Worm (Caenorhabditis elegans) whole organism, young adult: ENCODE measurements around the gene hut-1.
A peak's percentile ranks its signal among the peaks of the same experiment; 100 is the strongest.

ENCODE experiments used
- C17E4.6 ChIP-seq: fragments of 200-800 bp; sonication (Bioruptor generic); IDR thresholded peaks from 2 replicates; pipeline ENCODE4 v1.3.6; 2022; ENCODE audit warnings: missing genetic modification reagents, missing genetic modification characterization, missing compliant biosample characterization
- D2030.7 ChIP-seq: fragments of 200-800 bp; sonication (Bioruptor generic); IDR thresholded peaks from 2 replicates; pipeline ENCODE4 v1.3.6; 2022; ENCODE audit warnings: missing genetic modification reagents, missing genetic modification characterization, missing compliant biosample characterization
- F33H1.4 ChIP-seq: fragments of 200-800 bp; sonication (Bioruptor generic); IDR thresholded peaks from 2 replicates; pipeline ENCODE4 v1.3.6; 2022; ENCODE audit warnings: missing genetic modification reagents, missing genetic modification characterization, missing compliant biosample characterization
- F49E8.2 ChIP-seq: sonication (generic microtip); optimal IDR thresholded peaks from 3 replicates; lab custom pipeline; 2017; ENCODE audit warnings: missing genetic modification characterization, mild to moderate bottlenecking, missing compliant biosample characterization, antibody characterized with exemption, moderate library complexity; ENCODE audit not compliant: insufficient read depth
- F52B5.7 ChIP-seq: sonication (generic microtip); optimal IDR thresholded peaks from 2 replicates; lab custom pipeline; 2016; ENCODE audit warnings: mild to moderate bottlenecking, missing genetic modification characterization, missing compliant biosample characterization
- F55B11.4 ChIP-seq: sonication (generic microtip); optimal IDR thresholded peaks from 2 replicates; lab custom pipeline; 2016; ENCODE audit warnings: missing compliant biosample characterization, missing genetic modification characterization, borderline replicate concordance; ENCODE audit not compliant: insufficient read depth
- T07F8.4 ChIP-seq: sonication (generic microtip); optimal IDR thresholded peaks from 2 replicates; lab custom pipeline; 2016; ENCODE audit warnings: mild to moderate bottlenecking, missing genetic modification characterization, moderate library complexity, missing compliant biosample characterization
- Y56A3A.18 ChIP-seq: fragments of 200-800 bp; sonication (Bioruptor generic); IDR thresholded peaks from 2 replicates; pipeline ENCODE4 v1.3.6; 2022; ENCODE audit warnings: missing genetic modification reagents, missing genetic modification characterization, missing compliant biosample characterization
- akir-1 ChIP-seq: fragments of 200-800 bp; sonication (Bioruptor generic); optimal IDR thresholded peaks from 2 replicates; lab custom pipeline; 2018; ENCODE audit warnings: mild to moderate bottlenecking, missing genetic modification characterization, moderate library complexity, missing compliant biosample characterization
- attf-3 ChIP-seq: fragments of 200-800 bp; sonication (Bioruptor generic); conservative IDR thresholded peaks from 2 replicates; pipeline ENCODE4 v1.3.6; 2022; ENCODE audit warnings: missing genetic modification reagents, missing genetic modification characterization, missing compliant biosample characterization
- attf-5 ChIP-seq: fragments of 200-800 bp; sonication (Bioruptor generic); optimal IDR thresholded peaks from 2 replicates; lab custom pipeline; 2018; ENCODE audit warnings: mild to moderate bottlenecking, missing genetic modification characterization, missing compliant biosample characterization
- cebp-2 ChIP-seq: fragments of 200-800 bp; sonication (Bioruptor generic); IDR thresholded peaks from 2 replicates; pipeline ENCODE4 v1.3.6; 2022; ENCODE audit warnings: missing genetic modification characterization, missing compliant biosample characterization
- ceh-40 ChIP-seq: fragments of 200-800 bp; sonication (Bioruptor generic); IDR thresholded peaks from 2 replicates; pipeline ENCODE4 v1.3.6; 2022; ENCODE audit warnings: missing genetic modification characterization, missing compliant biosample characterization
- ceh-58 ChIP-seq: fragments of 200-800 bp; sonication (Bioruptor generic); IDR thresholded peaks from 2 replicates; pipeline ENCODE4 v1.3.6; 2022; ENCODE audit warnings: missing genetic modification characterization, missing compliant biosample characterization
- ceh-79 ChIP-seq: sonication (generic microtip); optimal IDR thresholded peaks from 2 replicates; lab custom pipeline; 2017; ENCODE audit warnings: mild to moderate bottlenecking, missing genetic modification characterization, missing compliant biosample characterization
- dox-1 ChIP-seq: fragments of 200-800 bp; sonication (Bioruptor generic); IDR thresholded peaks from 2 replicates; pipeline ENCODE4 v1.3.6; 2022; ENCODE audit warnings: missing genetic modification reagents, missing genetic modification characterization, missing compliant biosample characterization
- dpff-1 ChIP-seq: sonication (generic microtip); optimal IDR thresholded peaks from 2 replicates; lab custom pipeline; 2017; ENCODE audit warnings: mild to moderate bottlenecking, missing genetic modification characterization, missing compliant biosample characterization
- efl-1 ChIP-seq: fragments of 150-350 bp; optimal IDR thresholded peaks from 2 replicates; lab custom pipeline; 2014; ENCODE audit warnings: missing biosample characterization, missing genetic modification reagents, missing genetic modification characterization
- egrh-3 ChIP-seq: fragments of 200-800 bp; sonication (Bioruptor generic); IDR thresholded peaks from 2 replicates; pipeline ENCODE4 v1.3.6; 2022; ENCODE audit warnings: missing genetic modification reagents, missing genetic modification characterization, missing compliant biosample characterization
- gei-17 ChIP-seq: fragments of 200-800 bp; sonication (Bioruptor generic); optimal IDR thresholded peaks from 2 replicates; lab custom pipeline; 2018; ENCODE audit warnings: mild to moderate bottlenecking, missing genetic modification characterization, missing compliant biosample characterization
- him-1 ChIP-seq: sonication (generic microtip); optimal IDR thresholded peaks from 2 replicates; lab custom pipeline; 2016; ENCODE audit warnings: missing genotype, missing genetic modification reagents, missing genetic modification characterization, missing compliant biosample characterization
- hsf-1 ChIP-seq: fragments of 200-800 bp; sonication (Bioruptor generic); IDR thresholded peaks from 2 replicates; pipeline ENCODE4 v1.3.6; 2022; ENCODE audit warnings: missing genetic modification reagents, missing genetic modification characterization, missing compliant biosample characterization
- let-526 ChIP-seq: fragments of 200-800 bp; sonication (Bioruptor generic); IDR thresholded peaks from 2 replicates; pipeline ENCODE4 v1.3.6; 2022; ENCODE audit warnings: missing genetic modification reagents, missing genetic modification characterization, missing compliant biosample characterization
- lin-26 ChIP-seq: fragments of 200-800 bp; sonication (Bioruptor generic); IDR thresholded peaks from 2 replicates; pipeline ENCODE4 v1.3.6; 2022; ENCODE audit warnings: missing genetic modification reagents, missing genetic modification characterization, missing compliant biosample characterization
- lin-40 ChIP-seq: sonication (generic microtip); optimal IDR thresholded peaks from 2 replicates; lab custom pipeline; 2016; ENCODE audit warnings: missing genetic modification characterization, mild to moderate bottlenecking, missing compliant biosample characterization, missing genotype, missing genetic modification reagents
- lin-54 ChIP-seq: fragments of 200-800 bp; sonication (Bioruptor generic); optimal IDR thresholded peaks from 2 replicates; lab custom pipeline; 2018; ENCODE audit warnings: mild to moderate bottlenecking, missing genetic modification characterization, missing compliant biosample characterization
- lir-1 ChIP-seq: fragments of 200-800 bp; sonication (Bioruptor generic); conservative IDR thresholded peaks from 2 replicates; pipeline ENCODE4 v1.3.6; 2022; ENCODE audit warnings: missing genetic modification reagents, missing genetic modification characterization, missing compliant biosample characterization
- mcd-1 ChIP-seq: fragments of 200-800 bp; sonication (Bioruptor generic); IDR thresholded peaks from 2 replicates; pipeline ENCODE4 v1.3.6; 2022; ENCODE audit warnings: missing genetic modification reagents, missing genetic modification characterization, missing compliant biosample characterization
- nhr-27 ChIP-seq: fragments of 200-800 bp; sonication (Bioruptor generic); optimal IDR thresholded peaks from 2 replicates; lab custom pipeline; 2018; ENCODE audit warnings: mild to moderate bottlenecking, missing genetic modification characterization, moderate library complexity, missing compliant biosample characterization
- rcor-1 ChIP-seq: fragments of 200-800 bp; sonication (Bioruptor generic); IDR thresholded peaks from 2 replicates; pipeline ENCODE4 v1.3.6; 2022; ENCODE audit warnings: missing genetic modification reagents, missing genetic modification characterization, missing compliant biosample characterization
- rec-8 ChIP-seq, 2 experiments: sonication (generic microtip); optimal IDR thresholded peaks; 2 replicates each; lab custom pipeline; 2016; ENCODE audit warnings: mild to moderate bottlenecking in 2 of 2, missing genetic modification characterization in 2 of 2, missing genetic modification reagents in 2 of 2, missing genotype in 2 of 2, missing biosample characterization in 1 of 2, missing compliant biosample characterization in 1 of 2, moderate library complexity in 1 of 2
- snpc-1.1 ChIP-seq: sonication (generic microtip); optimal IDR thresholded peaks from 2 replicates; lab custom pipeline; 2017; ENCODE audit warnings: missing genetic modification characterization, mild to moderate bottlenecking, missing compliant biosample characterization, antibody characterized with exemption, moderate library complexity, missing genotype, missing genetic modification reagents; ENCODE audit not compliant: insufficient read depth
- snpc-1.3 ChIP-seq: sonication (generic microtip); optimal IDR thresholded peaks from 2 replicates; lab custom pipeline; 2017; ENCODE audit warnings: missing genetic modification characterization, mild to moderate bottlenecking, missing compliant biosample characterization, antibody characterized with exemption, moderate library complexity, missing genotype, missing genetic modification reagents; ENCODE audit not compliant: insufficient read depth
- snpc-4 ChIP-seq, 5 experiments: fragments of 150-350 bp in 1 of 5; sonication (generic microtip) in 4 of 5; optimal IDR thresholded peaks; 2 replicates each; lab custom pipeline; 2014 to 2018; ENCODE audit warnings: missing genetic modification characterization in 5 of 5, missing biosample characterization in 3 of 5, antibody characterized with exemption in 2 of 5, mild to moderate bottlenecking in 2 of 5, missing compliant biosample characterization in 2 of 5, missing genotype in 2 of 5, moderate library complexity in 2 of 5, missing genetic modification reagents in 1 of 5
- sptf-2 ChIP-seq: fragments of 200-800 bp; sonication (Bioruptor generic); optimal IDR thresholded peaks from 2 replicates; lab custom pipeline; 2018; ENCODE audit warnings: mild to moderate bottlenecking, missing genetic modification characterization, missing compliant biosample characterization
- tbp1 ChIP-seq: fragments of 200-800 bp; sonication (Bioruptor generic); optimal IDR thresholded peaks from 2 replicates; lab custom pipeline; 2018; ENCODE audit warnings: mild to moderate bottlenecking, missing genetic modification characterization, missing compliant biosample characterization
- ztf-18 ChIP-seq: sonication (generic microtip); optimal IDR thresholded peaks from 2 replicates; lab custom pipeline; 2016; ENCODE audit warnings: missing genotype, mild to moderate bottlenecking, missing genetic modification characterization, missing compliant biosample characterization
- ztf-26 ChIP-seq: sonication (generic microtip); optimal IDR thresholded peaks from 2 replicates; lab custom pipeline; 2017; ENCODE audit warnings: missing genetic modification characterization, missing compliant biosample characterization
- ztf-3 ChIP-seq: fragments of 200-800 bp; sonication (Bioruptor generic); optimal IDR thresholded peaks from 2 replicates; lab custom pipeline; 2018; ENCODE audit warnings: mild to moderate bottlenecking, missing genetic modification characterization, missing compliant biosample characterization
- ztf-6 ChIP-seq: fragments of 200-800 bp; sonication (Bioruptor generic); IDR thresholded peaks from 2 replicates; pipeline ENCODE4 v1.3.6; 2022; ENCODE audit warnings: missing genetic modification reagents, missing genetic modification characterization, missing compliant biosample characterization

hut-1 gene

DNA sequence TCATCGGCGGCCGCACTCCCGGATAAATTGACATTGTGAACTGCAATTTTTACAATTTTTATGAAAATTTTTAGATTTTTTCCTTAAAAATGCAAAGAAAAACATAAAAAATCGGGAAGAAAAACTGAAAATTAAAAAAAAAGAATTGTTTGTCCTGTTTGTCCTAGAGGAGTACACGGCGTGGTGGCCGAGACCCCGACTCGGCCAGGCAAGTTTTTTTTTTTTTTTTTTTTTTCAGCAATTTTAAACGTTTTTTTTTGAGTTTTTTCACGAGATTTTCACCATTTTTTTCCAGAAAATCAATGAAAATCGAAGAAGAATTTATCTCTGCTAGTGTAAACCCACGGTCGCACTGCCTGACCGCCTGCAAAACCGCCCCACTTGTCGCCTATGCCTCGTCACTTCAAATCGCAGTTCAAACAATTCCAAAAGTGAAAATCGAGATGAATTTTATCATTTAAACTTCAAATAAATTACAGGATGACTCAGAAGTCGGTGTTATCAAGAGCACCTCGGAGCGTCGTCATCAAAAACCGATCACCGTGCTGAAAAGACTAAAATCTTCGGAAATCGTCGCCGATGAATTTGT lies 37.9 kb upstream of the hut-1 start, which contains the start of the genes taf-7.2 and elpc-2:
taf-7.2 (minus strand) TSS at position 42 of the 589 bp plus-strand sequence.
elpc-2 (plus strand) TSS at position 296 of the 589 bp plus-strand sequence.
- TF ChIP-seq ztf-6 (GFP tag; lab: Robert Waterston, UW) (no peak), lin-54 (GFP tag; lab: Kevin White, UChicago) (no peak), D2030.7 (GFP tag; lab: Robert Waterston, UW) (no peak), snpc-1.3 (tag; lab: Kevin White, UChicago) (peak; percentile 8), tbp1 (no peak), rcor-1 (GFP tag; lab: Robert Waterston, UW) (no peak), hsf-1 (GFP tag; lab: Robert Waterston, UW) (no peak), dox-1 (GFP tag; lab: Robert Waterston, UW) (no peak), ceh-58 (no peak), Y56A3A.18 (GFP tag; lab: Robert Waterston, UW) (no peak), rec-8 (tag; optimal IDR thresholded peaks at IDR 0.05; lab: Kevin White, UChicago) (peak in 1 of 2 experiments; percentile 8), mcd-1 (GFP tag; lab: Robert Waterston, UW) (peak; percentile 51)
- TF ChIP-seq, all 124 proteins: peak for 3

ce11 chrIII:12680266-12680665 lies 31.1 kb upstream of the hut-1 start:
- TF ChIP-seq efl-1 (GFP tag; lab: Kevin White, UChicago), result no peak
- no peak for TF ChIP-seq T07F8.4 (tag; lab: Kevin White, UChicago)
- no peak for TF ChIP-seq lin-40 (tag; lab: Kevin White, UChicago)
- no peak for TF ChIP-seq rcor-1 (GFP tag; lab: Robert Waterston, UW)
- no peak for TF ChIP-seq cebp-2 (GFP tag; lab: Robert Waterston, UW)
- no peak for TF ChIP-seq attf-5
- no peak for TF ChIP-seq F55B11.4
- TF ChIP-seq gei-17 (GFP tag; lab: Kevin White, UChicago), result no peak
- no peak for TF ChIP-seq ztf-26

DNA sequence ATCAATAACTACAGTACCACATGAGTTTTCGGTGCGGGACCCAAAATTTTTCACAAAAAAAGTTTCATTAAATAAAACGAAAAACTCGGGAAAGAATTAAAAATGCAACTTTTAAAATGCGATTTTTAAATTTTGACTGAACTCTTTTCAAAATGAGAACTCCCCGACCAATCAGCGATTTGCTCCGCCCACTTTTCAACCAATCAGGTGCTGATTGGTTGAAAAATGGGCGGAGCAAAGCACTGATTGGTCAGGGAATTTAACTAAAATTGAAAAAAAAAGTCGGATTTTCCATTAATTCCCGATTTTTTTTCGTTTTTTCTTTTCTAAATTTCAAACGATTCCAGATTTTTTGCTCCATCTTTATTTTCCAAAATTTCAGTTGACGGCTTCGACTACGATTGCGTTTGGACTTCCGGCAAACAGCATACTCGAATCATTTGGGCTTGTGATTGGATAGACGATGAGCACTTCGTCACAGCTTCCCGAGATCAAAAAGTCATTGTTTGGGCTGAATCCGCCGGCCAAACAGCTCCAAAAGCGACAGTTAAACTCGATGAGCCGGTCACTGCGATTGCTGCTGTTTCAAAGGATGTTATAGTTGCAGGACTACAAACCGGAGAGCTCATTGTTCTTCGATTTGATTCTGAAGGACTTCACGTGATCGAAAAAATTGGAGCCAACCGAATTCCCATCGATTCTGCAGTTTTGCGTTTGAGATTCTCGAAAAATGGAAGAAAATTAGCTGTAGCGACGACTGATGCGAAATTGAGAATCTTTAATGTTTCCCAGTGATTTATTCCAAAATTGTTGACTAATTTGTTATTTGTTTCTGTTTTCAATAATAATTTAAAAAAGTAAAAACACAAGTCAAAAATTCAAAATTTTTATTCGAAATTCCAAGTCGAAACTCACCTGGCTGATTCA lies 25.7 kb upstream of the hut-1 start:
- TF ChIP-seq ztf-18 (tag; lab: Kevin White, UChicago), result no peak
- no peak for TF ChIP-seq C17E4.6
- no peak for TF ChIP-seq rec-8 (tag; optimal IDR thresholded peaks at IDR 0.05; lab: Kevin White, UChicago)
- no peak for TF ChIP-seq D2030.7 (GFP tag; lab: Robert Waterston, UW)
- no peak for TF ChIP-seq ztf-3 (GFP tag; lab: Kevin White, UChicago)
- no peak for TF ChIP-seq snpc-1.3 (tag; lab: Kevin White, UChicago)
- no peak for TF ChIP-seq F49E8.2
- no peak for TF ChIP-seq lir-1 (GFP tag; lab: Robert Waterston, UW)
- TF ChIP-seq F33H1.4, result no peak
- TF ChIP-seq let-526, result no peak
- 0 out of 2 replicates have a peak, but pooled peaks have one; percentile 14 for TF ChIP-seq cebp-2 (GFP tag; lab: Robert Waterston, UW)
- TF ChIP-seq T07F8.4 (tag; lab: Kevin White, UChicago), result no peak
- no peak for TF ChIP-seq dox-1 (GFP tag; lab: Robert Waterston, UW)
- TF ChIP-seq ceh-79 (tag; lab: Kevin White, UChicago), result no peak
- no peak for TF ChIP-seq akir-1 (GFP tag; lab: Kevin White, UChicago)
- TF ChIP-seq egrh-3 (GFP tag; lab: Robert Waterston, UW), result no peak
- no peak for TF ChIP-seq snpc-4 (GFP tag; optimal IDR thresholded peaks at IDR 0.05; lab: Kevin White, UChicago)
- no peak for TF ChIP-seq snpc-4 (tag; optimal IDR thresholded peaks at IDR 0.05; lab: Kevin White, UChicago)
- TF ChIP-seq attf-3 (GFP tag; lab: Robert Waterston, UW), result no peak
- no peak for TF ChIP-seq lin-26 (GFP tag; lab: Robert Waterston, UW)
- TF ChIP-seq dpff-1, result no peak
- peak; percentile 15 for TF ChIP-seq him-1 (tag; lab: Kevin White, UChicago)
- TF ChIP-seq sptf-2 (GFP tag; lab: Kevin White, UChicago), result no peak
- peak; percentile 26 for TF ChIP-seq nhr-27
- TF ChIP-seq F52B5.7, result no peak
- peak; percentile 22 for TF ChIP-seq snpc-1.1 (tag; lab: Kevin White, UChicago)
- TF ChIP-seq ceh-40 (GFP tag; lab: Robert Waterston, UW), result no peak
- no peak for TF ChIP-seq mcd-1 (GFP tag; lab: Robert Waterston, UW)
